Worm (Caenorhabditis elegans): Measurements from ENCODE around the gene K04C2.5.
A peak's percentile ranks its signal among the peaks of the same experiment; 100 is the strongest.

Gene K04C2.5

ce11 chrIII:6887574-6887973, 3.9 kb downstream of the K04C2.5 start (continued):
- TF ChIP-seq Y5F2A.4 (GFP tag; optimal IDR thresholded peaks at IDR 0.05), result peak; percentile 48
- TF ChIP-seq zfp-3 (GFP tag; conservative IDR thresholded peaks at IDR 0.05), result peak; percentile 51; the same call in 1 of the 2 replicates
- TF ChIP-seq set-16 (GFP tag; IDR thresholded peaks at IDR 0.05), result no peak
- peak; percentile 84 for TF ChIP-seq mes-2 (tag; optimal IDR thresholded peaks at IDR 0.05; ENCODE audit: poor library complexity, severe bottlenecking)
- 0 out of 2 replicates have a peak, but pooled peaks have one; percentile 69 for TF ChIP-seq D1046.2 (GFP tag; IDR thresholded peaks at IDR 0.05)
- peak; percentile 89; the same call in 1 of the 2 replicates for TF ChIP-seq pha-4 (GFP tag; IDR thresholded peaks at IDR 0.05)
- no peak for TF ChIP-seq pha-4 (tag; optimal IDR thresholded peaks at IDR 0.05)
- peak; percentile 65 for TF ChIP-seq dmd-6 (GFP tag; IDR thresholded peaks at IDR 0.05)
- no peak; the same call in none of the 2 replicates for TF ChIP-seq ceh-20 (GFP tag; IDR thresholded peaks at IDR 0.05)
- peak; percentile 80 for TF ChIP-seq daf-19 (GFP tag; conservative IDR thresholded peaks at IDR 0.05)
- TF ChIP-seq ceh-82 (tag; optimal IDR thresholded peaks at IDR 0.05), result no peak
- TF ChIP-seq mdt-29 (GFP tag; IDR thresholded peaks at IDR 0.05), result peak; percentile 66; the same call in 1 of the 2 replicates
- TF ChIP-seq fkh-10 (GFP tag; optimal IDR thresholded peaks at IDR 0.05), result no peak
- TF ChIP-seq egl-43 (GFP tag; IDR thresholded peaks at IDR 0.05), result no peak; the same call in 1 of the 2 replicates
- TF ChIP-seq unc-62 (GFP tag; optimal IDR thresholded peaks at IDR 0.05 in 1 of 2), result peak in 1 of 2 experiments; percentile 83
- TF ChIP-seq unc-62 (tag; optimal IDR thresholded peaks at IDR 0.05), result no peak
- TF ChIP-seq mxl-3 (GFP tag; optimal IDR thresholded peaks at IDR 0.05), result no peak
- TF ChIP-seq ZK337.2 (GFP tag; IDR thresholded peaks at IDR 0.05), result 0 out of 2 replicates have a peak, but pooled peaks have one; percentile 58
- no peak for TF ChIP-seq skn-1 (tag; optimal IDR thresholded peaks at IDR 0.05)
- peak; percentile 29 for TF ChIP-seq snpc-4 (tag; optimal IDR thresholded peaks at IDR 0.05)
- peak; percentile 80 for TF ChIP-seq nhr-111 (GFP tag; optimal IDR thresholded peaks at IDR 0.05)
- TF ChIP-seq aha-1 (tag), result peak; percentile 85
- TF ChIP-seq zfp-2 (tag; optimal IDR thresholded peaks at IDR 0.05), result peak; percentile 1
- peak; percentile 14 for TF ChIP-seq ama-1 (optimal IDR thresholded peaks at IDR 0.05)
- no peak for TF ChIP-seq aly-2 (tag; optimal IDR thresholded peaks at IDR 0.05)
- no peak for TF ChIP-seq nhr-237 (tag; optimal IDR thresholded peaks at IDR 0.05)
- TF ChIP-seq spr-1 (tag; optimal IDR thresholded peaks at IDR 0.05), result peak; percentile 33
- TF ChIP-seq cey-2 (tag; optimal IDR thresholded peaks at IDR 0.05; ENCODE audit: borderline replicate concordance, insufficient read depth), result no peak
- TF ChIP-seq Y75B8A.6 (GFP tag; IDR thresholded peaks at IDR 0.05), result no peak
- peak; percentile 96 for TF ChIP-seq lim-7 (GFP tag; IDR thresholded peaks at IDR 0.05)
- peak; percentile 73 for TF ChIP-seq lin-13 (GFP tag; optimal IDR thresholded peaks at IDR 0.05)
- TF ChIP-seq hlh-11 (tag; optimal IDR thresholded peaks at IDR 0.05), result no peak
- TF ChIP-seq madf-9 (GFP tag; conservative IDR thresholded peaks at IDR 0.05), result peak; percentile 87
- TF ChIP-seq vab-7 (GFP tag; IDR thresholded peaks at IDR 0.05), result peak; percentile 94
- peak; percentile 16 for TF ChIP-seq nhr-28 (tag; optimal IDR thresholded peaks at IDR 0.05)
- TF ChIP-seq ces-1 (GFP tag; optimal IDR thresholded peaks at IDR 0.05), result no peak
- TF ChIP-seq gei-8 (GFP tag; optimal IDR thresholded peaks at IDR 0.05), result peak; percentile 38
- peak; percentile 85 for TF ChIP-seq ctbp-1 (GFP tag; IDR thresholded peaks at IDR 0.05)
- peak; percentile 86 for TF ChIP-seq hmg-1.1 (GFP tag; IDR thresholded peaks at IDR 0.05)
- peak; percentile 82 for TF ChIP-seq T26A8.4 (GFP tag; IDR thresholded peaks at IDR 0.05)
- TF ChIP-seq duxl-1 (tag; optimal IDR thresholded peaks at IDR 0.05; ENCODE audit: poor library complexity), result no peak
- peak; percentile 74 for TF ChIP-seq mep-1 (tag; optimal IDR thresholded peaks at IDR 0.05)
- TF ChIP-seq saeg-2 (GFP tag; IDR thresholded peaks at IDR 0.05), result 0 out of 2 replicates have a peak, but pooled peaks have one; percentile 22
- TF ChIP-seq zag-1 (tag; optimal IDR thresholded peaks at IDR 0.05), result no peak
- TF ChIP-seq lin-38 (GFP tag; IDR thresholded peaks at IDR 0.05), result peak; percentile 87
- TF ChIP-seq Y48G9A.11 (GFP tag; IDR thresholded peaks at IDR 0.05), result peak; percentile 80
- peak; percentile 51 for TF ChIP-seq T20F7.1 (GFP tag; optimal IDR thresholded peaks at IDR 0.05)
- TF ChIP-seq dmd-9 (GFP tag; IDR thresholded peaks at IDR 0.05), result peak; percentile 63; the same call in 1 of the 2 replicates
- no peak for TF ChIP-seq fos-1 (tag; optimal IDR thresholded peaks at IDR 0.05)
- TF ChIP-seq sdz-12 (GFP tag; optimal IDR thresholded peaks at IDR 0.05), result no peak
- TF ChIP-seq F26F4.8 (GFP tag; conservative IDR thresholded peaks at IDR 0.05), result peak; percentile 88

Measured in whole organism, L4 larva.